Worm (Caenorhabditis elegans) whole organism, L1 larva: ENCODE measurements around the gene T24C4.3.

Source experiments
- C04F5.9 ChIP-seq: sonication (generic microtip); optimal IDR thresholded peaks from 2 replicates; lab custom pipeline; 2016; ENCODE audit warnings: missing genetic modification characterization, missing compliant biosample characterization
- C16A3.4 ChIP-seq: fragments of 150-350 bp; optimal IDR thresholded peaks from 2 replicates; lab custom pipeline; 2014; ENCODE audit warnings: missing biosample characterization, missing genetic modification characterization
- C34B4.2 ChIP-seq: sonication (generic microtip); optimal IDR thresholded peaks from 2 replicates; lab custom pipeline; 2017; ENCODE audit warnings: mild to moderate bottlenecking, missing genetic modification characterization, missing compliant biosample characterization
- F16B12.6 ChIP-seq: fragments of 150-350 bp; optimal IDR thresholded peaks from 2 replicates; lab custom pipeline; 2014; ENCODE audit warnings: missing biosample characterization, missing genetic modification characterization
- Y116A8C.19 ChIP-seq: sonication (generic microtip); optimal IDR thresholded peaks from 2 replicates; lab custom pipeline; 2016; ENCODE audit warnings: missing compliant biosample characterization, missing genetic modification characterization, borderline replicate concordance
- alr-1 ChIP-seq: fragments of 200-800 bp; sonication (Bioruptor generic); optimal IDR thresholded peaks from 2 replicates; lab custom pipeline; 2018; ENCODE audit warnings: borderline replicate concordance, mild to moderate bottlenecking, missing genetic modification characterization, missing compliant biosample characterization
- aly-2 ChIP-seq: fragments of 150-350 bp; optimal IDR thresholded peaks from 2 replicates; lab custom pipeline; 2014; ENCODE audit warnings: missing biosample characterization, missing genetic modification characterization
- blmp-1 ChIP-seq: fragments of 150-350 bp; optimal IDR thresholded peaks from 2 replicates; lab custom pipeline; 2014; ENCODE audit warnings: missing biosample characterization, missing genetic modification characterization
- ceh-63 ChIP-seq: fragments of 200-800 bp; sonication (Bioruptor generic); optimal IDR thresholded peaks from 2 replicates; lab custom pipeline; 2018; ENCODE audit warnings: mild to moderate bottlenecking, missing genetic modification characterization, missing compliant biosample characterization
- ces-1 ChIP-seq: fragments of 150-350 bp; optimal IDR thresholded peaks from 2 replicates; lab custom pipeline; 2014; ENCODE audit warnings: missing biosample characterization, missing genetic modification reagents, missing genetic modification characterization
- efl-1 ChIP-seq, 4 experiments: fragments of 150-350 bp; optimal IDR thresholded peaks in 3 of 4; peaks in 1 of 4; 1 replicate in 1 of 4; 2 replicates in 3 of 4; lab custom pipeline; 2014; ENCODE audit warnings: missing biosample characterization in 2 of 4, missing genetic modification characterization in 2 of 4, missing genetic modification reagents in 2 of 4
- egl-13 ChIP-seq: sonication (generic microtip); optimal IDR thresholded peaks from 2 replicates; lab custom pipeline; 2016; ENCODE audit warnings: missing genotype, missing genetic modification reagents, missing genetic modification characterization, missing compliant biosample characterization
- egl-27 ChIP-seq, 2 experiments: fragments of 150-350 bp in 1 of 2; sonication (generic microtip); optimal IDR thresholded peaks; 3 replicates each; lab custom pipeline; 2017 to 2018; ENCODE audit warnings: missing biosample characterization in 2 of 2, missing genetic modification characterization in 2 of 2, missing genetic modification reagents in 2 of 2
- elt-2 ChIP-seq: sonication (generic microtip); optimal IDR thresholded peaks from 2 replicates; lab custom pipeline; 2016; ENCODE audit warnings: missing genetic modification characterization, mild to moderate bottlenecking, inconsistent platforms, missing compliant biosample characterization, missing genetic modification reagents
- elt-3 ChIP-seq, 6 experiments: fragments of 150-350 bp in 1 of 6; sonication (generic microtip); optimal IDR thresholded peaks; 2 replicates each; lab custom pipeline; 2017 to 2018; ENCODE audit warnings: missing biosample characterization in 6 of 6, missing genetic modification characterization in 6 of 6, inconsistent platforms in 1 of 6
- ets-5 ChIP-seq: fragments of 200-800 bp; sonication (Bioruptor generic); IDR thresholded peaks from 2 replicates; pipeline ENCODE4 v1.3.6; 2022; ENCODE audit warnings: missing genetic modification characterization, missing compliant biosample characterization
- fkh-10 ChIP-seq: sonication (generic microtip); optimal IDR thresholded peaks from 2 replicates; lab custom pipeline; 2017; ENCODE audit warnings: missing biosample characterization, missing genetic modification reagents, missing genetic modification characterization
- fkh-4 ChIP-seq: sonication (generic microtip); optimal IDR thresholded peaks from 2 replicates; lab custom pipeline; 2016; ENCODE audit warnings: missing compliant biosample characterization, missing genetic modification characterization, borderline replicate concordance
- fos-1 ChIP-seq: fragments of 150-350 bp; optimal IDR thresholded peaks from 2 replicates; lab custom pipeline; 2014; ENCODE audit warnings: missing biosample characterization, missing genetic modification characterization
- hlh-4 ChIP-seq: sonication (generic microtip); optimal IDR thresholded peaks from 2 replicates; lab custom pipeline; 2016; ENCODE audit warnings: mild to moderate bottlenecking, missing genetic modification characterization, missing compliant biosample characterization
- irx-1 ChIP-seq: sonication (generic microtip); optimal IDR thresholded peaks from 2 replicates; lab custom pipeline; 2016; ENCODE audit warnings: missing genetic modification characterization, missing compliant biosample characterization
- isw-1 ChIP-seq: fragments of 200-800 bp; sonication (Bioruptor generic); IDR thresholded peaks from 2 replicates; pipeline ENCODE4 v1.3.6; 2022; ENCODE audit warnings: missing genetic modification characterization, missing compliant biosample characterization
- jun-1 ChIP-seq: fragments of 150-350 bp; optimal IDR thresholded peaks from 2 replicates; lab custom pipeline; 2014; ENCODE audit warnings: missing biosample characterization, missing genetic modification reagents, missing genetic modification characterization
- lin-14 ChIP-seq: fragments of 200-800 bp; sonication (Bioruptor generic); optimal IDR thresholded peaks from 2 replicates; lab custom pipeline; 2018; ENCODE audit warnings: mild to moderate bottlenecking, missing genetic modification characterization, moderate library complexity, missing compliant biosample characterization
- lin-35 ChIP-seq, 2 experiments: fragments of 150-350 bp; optimal IDR thresholded peaks; 2 replicates each; lab custom pipeline; 2014; ENCODE audit warnings: missing biosample characterization in 2 of 2, missing genetic modification characterization in 2 of 2, missing genetic modification reagents in 2 of 2
- lir-3 ChIP-seq: sonication (generic microtip); optimal IDR thresholded peaks from 2 replicates; lab custom pipeline; 2016; ENCODE audit warnings: mild to moderate bottlenecking, missing genetic modification characterization, moderate library complexity, missing compliant biosample characterization; ENCODE audit not compliant: poor library complexity
- lsy-2 ChIP-seq, 2 experiments: fragments of 150-350 bp; optimal IDR thresholded peaks; 2 replicates each; lab custom pipeline; 2014; ENCODE audit warnings: missing biosample characterization in 2 of 2, missing genetic modification characterization in 2 of 2
- mab-9 ChIP-seq: fragments of 200-800 bp; sonication (Bioruptor generic); IDR thresholded peaks from 2 replicates; pipeline ENCODE4 v1.3.6; 2022; ENCODE audit warnings: missing genetic modification reagents, missing genetic modification characterization, missing compliant biosample characterization
- mdl-1 ChIP-seq, 2 experiments: fragments of 150-350 bp; optimal IDR thresholded peaks; 2 replicates each; lab custom pipeline; 2014 to 2017; ENCODE audit warnings: missing biosample characterization in 2 of 2, missing genetic modification characterization in 2 of 2, inconsistent platforms in 1 of 2
- mef-2 ChIP-seq: fragments of 150-350 bp; optimal IDR thresholded peaks from 2 replicates; lab custom pipeline; 2014; ENCODE audit warnings: missing biosample characterization, missing genetic modification characterization
- mep-1 ChIP-seq: fragments of 150-350 bp; optimal IDR thresholded peaks from 2 replicates; lab custom pipeline; 2014; ENCODE audit warnings: missing biosample characterization, missing genetic modification characterization
- nhr-11 ChIP-seq: fragments of 150-350 bp; optimal IDR thresholded peaks from 2 replicates; lab custom pipeline; 2014; ENCODE audit warnings: missing biosample characterization, missing genetic modification characterization
- nhr-12 ChIP-seq: sonication (generic microtip); optimal IDR thresholded peaks from 2 replicates; lab custom pipeline; 2017; ENCODE audit warnings: missing biosample characterization, missing genetic modification characterization
- nhr-28 ChIP-seq: fragments of 150-350 bp; optimal IDR thresholded peaks from 2 replicates; lab custom pipeline; 2014; ENCODE audit warnings: missing biosample characterization, missing genetic modification characterization
- nhr-84 ChIP-seq: sonication (generic microtip); optimal IDR thresholded peaks from 2 replicates; lab custom pipeline; 2017; ENCODE audit warnings: missing biosample characterization, missing genetic modification characterization
- pag-3 ChIP-seq: sonication (generic microtip); optimal IDR thresholded peaks from 2 replicates; lab custom pipeline; 2017; ENCODE audit warnings: missing genetic modification characterization, mild to moderate bottlenecking, missing compliant biosample characterization, antibody characterized with exemption, borderline replicate concordance; ENCODE audit not compliant: insufficient read depth
- rnt-1 ChIP-seq: sonication (generic microtip); optimal IDR thresholded peaks from 2 replicates; lab custom pipeline; 2016; ENCODE audit warnings: mild to moderate bottlenecking, missing genetic modification characterization, moderate library complexity, missing compliant biosample characterization
- skn-1 ChIP-seq: fragments of 150-350 bp; optimal IDR thresholded peaks from 2 replicates; lab custom pipeline; 2014; ENCODE audit warnings: missing biosample characterization, missing genetic modification characterization
- sup-37 ChIP-seq: fragments of 200-800 bp; sonication (Bioruptor generic); optimal IDR thresholded peaks from 2 replicates; lab custom pipeline; 2018; ENCODE audit warnings: mild to moderate bottlenecking, missing genetic modification characterization, missing compliant biosample characterization
- swsn-7 ChIP-seq: sonication (generic microtip); optimal IDR thresholded peaks from 2 replicates; lab custom pipeline; 2016; ENCODE audit warnings: missing genetic modification characterization, missing compliant biosample characterization
- tlp-1 ChIP-seq: fragments of 150-350 bp; optimal IDR thresholded peaks from 2 replicates; lab custom pipeline; 2014; ENCODE audit warnings: missing biosample characterization, missing genetic modification characterization
- unc-62 ChIP-seq: fragments of 150-350 bp; optimal IDR thresholded peaks from 2 replicates; lab custom pipeline; 2014; ENCODE audit warnings: missing biosample characterization, missing genetic modification reagents, missing genetic modification characterization
- vab-15 ChIP-seq: sonication (generic microtip); optimal IDR thresholded peaks from 2 replicates; lab custom pipeline; 2017; ENCODE audit warnings: missing genotype, mild to moderate bottlenecking, missing genetic modification characterization, missing compliant biosample characterization
- xbp-1 ChIP-seq: sonication (generic microtip); optimal IDR thresholded peaks from 2 replicates; lab custom pipeline; 2016; ENCODE audit warnings: missing genetic modification characterization, missing compliant biosample characterization
- zip-4 ChIP-seq: fragments of 200-800 bp; sonication (Bioruptor generic); optimal IDR thresholded peaks from 2 replicates; lab custom pipeline; 2018; ENCODE audit warnings: mild to moderate bottlenecking, missing genetic modification characterization, moderate library complexity, missing compliant biosample characterization
- ztf-4 ChIP-seq: fragments of 150-350 bp; optimal IDR thresholded peaks from 2 replicates; lab custom pipeline; 2014; ENCODE audit warnings: missing biosample characterization, missing genetic modification characterization

T24C4.3 gene

DNA sequence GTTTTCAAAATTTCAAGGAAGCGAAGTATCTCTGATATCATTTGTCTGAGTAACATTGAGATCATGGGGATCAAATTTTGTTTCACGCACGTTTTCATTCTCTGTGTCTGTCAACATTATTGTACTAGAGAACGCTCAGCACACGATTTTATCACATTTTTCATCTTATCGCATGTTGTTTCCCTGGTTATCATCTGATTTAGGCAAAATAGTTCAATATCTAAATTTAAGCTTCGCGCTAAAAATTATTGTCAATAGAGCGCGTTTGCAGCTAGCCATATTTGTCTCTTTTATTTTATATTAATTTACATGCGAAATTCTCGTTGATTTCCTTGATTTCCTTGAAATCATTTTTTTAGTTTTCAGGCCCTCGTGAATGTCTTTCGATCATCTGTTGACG, 26.8 kb downstream of the T24C4.3 start, which contains the start of gene K02F3.2 (continued):
- no peak for TF ChIP-seq vab-15 (tag; lab: Kevin White, UChicago)
- TF ChIP-seq hlh-4 (tag; lab: Kevin White, UChicago): no peak
- TF ChIP-seq ces-1 (GFP tag; lab: Kevin White, UChicago): no peak
- no peak for TF ChIP-seq mef-2 (tag; lab: Kevin White, UChicago)
- no peak for TF ChIP-seq mab-9 (GFP tag; lab: Robert Waterston, UW)
- TF ChIP-seq swsn-7 (tag; lab: Kevin White, UChicago): peak; percentile 43
- TF ChIP-seq lin-14 (GFP tag; lab: Kevin White, UChicago): no peak
- TF ChIP-seq mep-1: peak; percentile 51
- TF ChIP-seq egl-27 (tag; optimal IDR thresholded peaks at IDR 0.05; lab: Kevin White, UChicago): no peak
- TF ChIP-seq skn-1 (tag; lab: Kevin White, UChicago): peak; percentile 7
- no peak for TF ChIP-seq unc-62 (GFP tag; lab: Kevin White, UChicago)
- peak; percentile 19 for TF ChIP-seq xbp-1 (tag; lab: Kevin White, UChicago)
- TF ChIP-seq, all 84 proteins: peak for 31

DNA sequence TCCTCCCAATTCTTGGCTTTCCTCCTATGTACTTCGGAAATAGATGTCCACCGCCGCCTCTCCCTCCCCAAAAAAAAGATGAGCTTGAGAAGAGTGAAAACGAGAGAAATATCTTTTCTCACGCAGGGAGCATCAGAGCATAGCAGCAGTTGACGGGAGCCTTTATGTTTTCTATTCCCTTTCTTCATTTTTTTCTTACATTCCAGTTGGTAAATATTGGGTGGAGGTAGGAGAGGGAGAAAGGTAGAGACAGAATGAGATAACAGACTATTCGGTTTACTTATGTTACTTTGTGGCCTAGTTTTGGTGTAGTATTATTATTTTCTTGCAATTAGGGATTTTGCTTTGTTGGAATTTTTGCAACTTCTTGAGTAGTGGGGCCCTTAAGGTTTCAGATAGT, 27.7 kb downstream of the T24C4.3 start:
- TF ChIP-seq lsy-2 (tag; optimal IDR thresholded peaks at IDR 0.05; lab: Kevin White, UChicago) (peak in 1 of 2 experiments; percentile 4), rnt-1 (tag; lab: Kevin White, UChicago) (peak; percentile 39), efl-1 (optimal IDR thresholded peaks at IDR 0.05; lab: Kevin White, UChicago) (no peak), efl-1 (GFP tag; optimal IDR thresholded peaks at IDR 0.05 in 1 of 2; lab: Kevin White, UChicago) (peak in 1 of 2 experiments; percentile 92), alr-1 (tag; lab: Kevin White, UChicago) (no peak)

DNA sequence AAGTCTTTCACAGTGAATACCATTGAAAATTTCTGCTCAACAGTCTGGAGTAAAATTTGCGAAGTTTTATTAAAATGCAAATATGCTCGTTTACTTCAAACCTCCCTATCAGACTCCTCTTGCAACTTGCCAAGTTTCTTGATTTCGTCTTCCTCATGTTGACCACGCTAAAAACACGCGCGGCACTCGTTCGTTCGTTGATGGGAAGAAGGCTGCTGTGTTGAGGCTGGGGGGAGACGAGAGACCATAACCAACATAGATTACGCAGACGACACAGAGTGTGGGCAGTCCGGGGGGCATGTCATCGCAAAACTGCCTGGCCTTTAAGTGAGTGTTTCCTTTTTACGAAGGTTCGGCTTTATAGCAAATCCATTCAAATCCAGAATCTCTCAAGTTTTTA, 28.3 kb downstream of the T24C4.3 start:
- TF ChIP-seq fkh-4 (tag; lab: Kevin White, UChicago) (no peak), lir-3 (tag; lab: Kevin White, UChicago) (no peak), elt-3 (tag; optimal IDR thresholded peaks at IDR 0.05; lab: Kevin White, UChicago) (peak in 1 of 6 experiments; percentile 35), pag-3 (tag; lab: Kevin White, UChicago) (no peak), lin-14 (GFP tag; lab: Kevin White, UChicago) (peak; percentile 91), nhr-84 (tag; lab: Kevin White, UChicago) (no peak), aly-2 (tag; lab: Kevin White, UChicago) (no peak), blmp-1 (tag; lab: Kevin White, UChicago) (no peak), mep-1 (peak; percentile 48), ets-5 (GFP tag; lab: Robert Waterston, UW) (no peak), nhr-11 (tag; lab: Kevin White, UChicago) (no peak), rnt-1 (tag; lab: Kevin White, UChicago) (peak; percentile 43), swsn-7 (tag; lab: Kevin White, UChicago) (no peak), isw-1 (no peak), irx-1 (no peak), Y116A8C.19 (no peak), C34B4.2 (tag; lab: Kevin White, UChicago) (no peak), egl-13 (tag; lab: Kevin White, UChicago) (no peak), efl-1 (optimal IDR thresholded peaks at IDR 0.05; lab: Kevin White, UChicago) (peak; percentile 6 to 15), efl-1 (GFP tag; optimal IDR thresholded peaks at IDR 0.05 in 1 of 2; lab: Kevin White, UChicago) (peak; percentile 6 to 79), elt-2 (no peak), C16A3.4 (tag; lab: Kevin White, UChicago) (no peak), alr-1 (tag; lab: Kevin White, UChicago) (no peak), fkh-10 (no peak), zip-4 (GFP tag; lab: Kevin White, UChicago) (no peak), ceh-63 (GFP tag; lab: Kevin White, UChicago) (no peak), nhr-12 (tag; lab: Kevin White, UChicago) (no peak), jun-1 (no peak), mdl-1 (tag; optimal IDR thresholded peaks at IDR 0.05; lab: Kevin White, UChicago) (peak in 1 of 2 experiments; percentile 59), tlp-1 (tag; lab: Kevin White, UChicago) (no peak), C04F5.9 (tag; lab: Kevin White, UChicago) (no peak), fos-1 (tag; lab: Kevin White, UChicago) (no peak), ztf-4 (no peak), hlh-4 (tag; lab: Kevin White, UChicago) (no peak), F16B12.6 (tag; lab: Kevin White, UChicago) (no peak), sup-37 (GFP tag; lab: Kevin White, UChicago) (no peak), lin-35 (GFP tag; optimal IDR thresholded peaks at IDR 0.05; lab: Kevin White, UChicago) (peak; percentile 18 to 39), nhr-28 (tag; lab: Kevin White, UChicago) (no peak), vab-15 (tag; lab: Kevin White, UChicago) (no peak), mab-9 (GFP tag; lab: Robert Waterston, UW) (no peak)
